Fruit fly (Drosophila melanogaster): ENCODE measurements around the gene COX6AL2.

COX6AL2 gene

DNA sequence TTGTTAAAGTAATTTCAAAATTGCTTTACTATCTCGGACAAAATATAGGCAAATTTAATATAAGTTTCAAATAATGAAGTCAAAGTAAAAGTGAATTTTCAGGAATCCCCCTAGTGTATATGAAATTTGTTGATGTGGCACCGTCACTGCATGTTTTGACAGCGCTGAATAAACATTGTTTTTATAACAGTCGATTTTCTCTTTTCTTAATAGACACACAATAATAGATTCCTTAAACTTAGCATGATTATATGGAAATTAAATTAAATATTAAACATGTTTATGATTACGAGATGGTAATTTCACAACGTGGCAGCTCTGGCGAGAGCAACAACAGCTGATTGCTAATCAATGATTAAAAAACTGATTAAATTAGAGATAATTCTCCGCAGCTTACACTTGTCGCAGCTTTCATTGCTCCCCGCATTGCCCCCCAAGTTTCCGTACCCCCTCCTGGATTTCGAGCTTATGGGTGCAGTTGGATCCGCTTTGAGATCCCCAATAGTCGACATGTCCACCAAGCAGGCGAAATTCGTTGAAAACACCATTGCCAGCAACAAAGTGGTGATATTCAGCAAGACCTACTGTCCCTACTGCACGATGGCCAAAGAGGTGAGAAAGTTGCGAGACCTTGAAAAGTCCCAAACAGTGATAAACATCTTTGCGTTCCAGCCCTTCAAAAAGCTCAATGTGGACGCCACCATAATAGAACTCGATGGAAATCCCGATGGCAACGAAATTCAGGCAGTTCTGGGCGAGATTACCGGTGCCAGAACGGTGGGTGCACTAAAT is 44.7 kb downstream of the COX6AL2 start, which contains the start of gene Grx1 (continued):
- TF ChIP-seq CG30403 (GFP tag; optimal IDR thresholded peaks at IDR 0.05) (peak; percentile 76), CG12104 (GFP tag; optimal IDR thresholded peaks at IDR 0.05) (no peak), Hsf (GFP tag; optimal IDR thresholded peaks at IDR 0.05) (peak; percentile 63), mirr (GFP tag; optimal IDR thresholded peaks at IDR 0.05) (peak; percentile 10), nau (GFP tag; optimal IDR thresholded peaks at IDR 0.05) (no peak), Hey (tag; optimal IDR thresholded peaks at IDR 0.05) (no peak), CG10209 (GFP tag; optimal IDR thresholded peaks at IDR 0.05) (peak; percentile 41), CG2116 (GFP tag; optimal IDR thresholded peaks at IDR 0.05) (peak; percentile 66), hbn (GFP tag; IDR thresholded peaks at IDR 0.05; ENCODE audit: partially characterized antibody) (0 out of 2 replicates have a peak, but pooled peaks have one; percentile 14), CG1647 (GFP tag; optimal IDR thresholded peaks at IDR 0.05) (peak; percentile 34), dmrt11E (tag; optimal IDR thresholded peaks at IDR 0.05) (peak; percentile 53), tin (GFP tag; optimal IDR thresholded peaks at IDR 0.05) (peak; percentile 59), Sry-β (GFP tag; optimal IDR thresholded peaks at IDR 0.05) (no peak), lab (GFP tag; optimal IDR thresholded peaks at IDR 0.05) (peak; percentile 70), lbe (GFP tag; optimal IDR thresholded peaks at IDR 0.05) (peak; percentile 63), CG34376 (GFP tag; optimal IDR thresholded peaks at IDR 0.05) (peak; percentile 58), CG11456 (GFP tag; IDR thresholded peaks at IDR 0.05) (0 out of 3 replicates have a peak, but pooled peaks have one; percentile 8), Tbp (GFP tag; optimal IDR thresholded peaks at IDR 0.05) (no peak), insv (GFP tag; optimal IDR thresholded peaks at IDR 0.05) (no peak), CG2202 (tag; optimal IDR thresholded peaks at IDR 0.05) (peak; percentile 36), CG1832 (GFP tag; optimal IDR thresholded peaks at IDR 0.05) (no peak), Trl (optimal IDR thresholded peaks at IDR 0.05) (no peak), Trl (GFP tag; optimal IDR thresholded peaks at IDR 0.05) (peak; percentile 23), slp2 (GFP tag; optimal IDR thresholded peaks at IDR 0.05) (no peak), bsh (GFP tag; optimal IDR thresholded peaks at IDR 0.05) (peak in 1 of 2 experiments; percentile 57), CG15011 (GFP tag; optimal IDR thresholded peaks at IDR 0.05) (peak; percentile 16), CG11504 (tag; optimal IDR thresholded peaks at IDR 0.05) (peak; percentile 77), Ets65A (GFP tag) (peak; percentile 95), CG15269 (tag; optimal IDR thresholded peaks at IDR 0.05) (peak; percentile 75), bigmax (GFP tag; optimal IDR thresholded peaks at IDR 0.05) (no peak), ase (GFP tag; IDR thresholded peaks at IDR 0.05) (0 out of 3 replicates have a peak, but pooled peaks have one; percentile 23), CG15514 (GFP tag; optimal IDR thresholded peaks at IDR 0.05) (peak; percentile 46), CG12769 (tag; optimal IDR thresholded peaks at IDR 0.05) (peak; percentile 6), Gug (GFP tag; IDR thresholded peaks at IDR 0.05) (no peak), CG17186 (GFP tag; optimal IDR thresholded peaks at IDR 0.05) (peak; percentile 9), Med (GFP tag) (peak; percentile 83), Drgx (GFP tag; IDR thresholded peaks at IDR 0.05) (peak; percentile 34; the same call in 1 of the 2 replicates), sima (GFP tag; optimal IDR thresholded peaks at IDR 0.05) (no peak), zfh2 (GFP tag; optimal IDR thresholded peaks at IDR 0.05) (peak; percentile 23), CG8924 (tag; optimal IDR thresholded peaks at IDR 0.05) (peak; percentile 63), Bdp1 (GFP tag; optimal IDR thresholded peaks at IDR 0.05) (peak; percentile 8), CG17385 (GFP tag; optimal IDR thresholded peaks at IDR 0.05) (peak; percentile 51), Spps (tag; optimal IDR thresholded peaks at IDR 0.05) (peak; percentile 20), CTCF (GFP tag; optimal IDR thresholded peaks at IDR 0.05) (no peak), Neu2 (GFP tag; optimal IDR thresholded peaks at IDR 0.05; ENCODE audit: borderline replicate concordance) (no peak), fd102C (GFP tag; optimal IDR thresholded peaks at IDR 0.05) (no peak), CG14710 (tag; optimal IDR thresholded peaks at IDR 0.05) (peak; percentile 60), stwl (tag; optimal IDR thresholded peaks at IDR 0.05) (peak; percentile 75), CG17829 (tag; optimal IDR thresholded peaks at IDR 0.05) (peak; percentile 76)

All from whole organism, embryonic.